Worm (Caenorhabditis elegans) whole organism, L3 larva: ENCODE measurements around the gene W08G11.5.

Experiments used
- aly-2 ChIP-seq: fragments of 150-350 bp; optimal IDR thresholded peaks from 2 replicates; lab custom pipeline; 2014; ENCODE audit warnings: missing biosample characterization, missing genetic modification characterization
- ama-1 ChIP-seq: fragments of 150-350 bp; optimal IDR thresholded peaks from 2 replicates; lab custom pipeline; 2018
- ceh-82 ChIP-seq: fragments of 150-350 bp; optimal IDR thresholded peaks from 2 replicates; lab custom pipeline; 2014; ENCODE audit warnings: missing biosample characterization, missing genetic modification characterization
- egl-27 ChIP-seq: sonication (generic microtip); optimal IDR thresholded peaks from 4 replicates; lab custom pipeline; 2017; ENCODE audit warnings: missing biosample characterization, missing genetic modification reagents, missing genetic modification characterization
- fkh-10 ChIP-seq: sonication (generic microtip); optimal IDR thresholded peaks from 2 replicates; lab custom pipeline; 2017; ENCODE audit warnings: missing biosample characterization, missing genetic modification reagents, missing genetic modification characterization
- lin-39 ChIP-seq: fragments of 150-350 bp; optimal IDR thresholded peaks from 2 replicates; lab custom pipeline; 2018; ENCODE audit warnings: missing biosample characterization, missing genetic modification reagents, missing genetic modification characterization
- mml-1 ChIP-seq: fragments of 150-350 bp; sonication (generic microtip); optimal IDR thresholded peaks from 3 replicates; lab custom pipeline; 2014; ENCODE audit warnings: missing biosample characterization, missing genetic modification characterization
- nfya-1 ChIP-seq: sonication (generic microtip); optimal IDR thresholded peaks from 2 replicates; lab custom pipeline; 2017; ENCODE audit warnings: missing genetic modification characterization, mild to moderate bottlenecking, missing compliant biosample characterization, antibody characterized with exemption, moderate library complexity; ENCODE audit not compliant: insufficient read depth
- nhr-11 ChIP-seq: fragments of 150-350 bp; optimal IDR thresholded peaks from 2 replicates; lab custom pipeline; 2014; ENCODE audit warnings: missing biosample characterization, missing genetic modification characterization
- tbx-2 ChIP-seq: sonication (generic microtip); optimal IDR thresholded peaks from 2 replicates; lab custom pipeline; 2016; ENCODE audit warnings: mild to moderate bottlenecking, missing genetic modification characterization, missing compliant biosample characterization
- unc-62 ChIP-seq: fragments of 150-350 bp; sonication (generic microtip); optimal IDR thresholded peaks from 4 replicates; lab custom pipeline; 2014; ENCODE audit warnings: missing biosample characterization, missing genetic modification reagents, missing genetic modification characterization
- ztf-4 ChIP-seq: fragments of 150-350 bp; optimal IDR thresholded peaks from 2 replicates; lab custom pipeline; 2014; ENCODE audit warnings: missing biosample characterization, missing genetic modification characterization

DNA sequence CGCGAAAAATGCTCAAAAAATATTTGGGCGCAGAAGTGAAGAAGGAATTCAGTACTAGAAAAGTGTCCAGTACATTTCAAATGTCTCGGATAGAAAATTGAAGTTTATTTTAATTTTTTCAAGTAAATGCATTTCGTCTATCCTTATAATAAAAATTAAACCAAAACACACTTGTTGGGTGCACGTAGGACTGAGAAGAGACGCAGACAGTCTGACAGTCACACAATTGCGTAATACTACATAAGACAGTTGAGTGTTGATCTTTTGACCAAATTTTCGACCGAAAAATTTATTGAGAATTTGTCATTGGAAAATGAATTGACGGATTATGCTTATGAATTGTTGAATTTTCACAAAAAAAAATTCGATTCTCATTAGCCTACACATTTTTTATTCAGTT lies 36.8 kb downstream of the W08G11.5 start, which contains the start of gene oac-7:
- no peak for TF ChIP-seq nhr-11 (tag; lab: Kevin White, UChicago)
- no peak for TF ChIP-seq ceh-82 (tag; lab: Kevin White, UChicago)
- TF ChIP-seq unc-62 (GFP tag; lab: Kevin White, UChicago): no peak
- no peak for TF ChIP-seq tbx-2 (tag; lab: Kevin White, UChicago)
- TF ChIP-seq ama-1 (lab: Kevin White, UChicago): no peak
- TF ChIP-seq fkh-10: no peak
- TF ChIP-seq egl-27 (tag; lab: Kevin White, UChicago): no peak
- no peak for TF ChIP-seq aly-2 (tag; lab: Kevin White, UChicago)
- TF ChIP-seq ztf-4 (tag; lab: Kevin White, UChicago): no peak
- TF ChIP-seq nfya-1: no peak
- no peak for TF ChIP-seq mml-1 (tag; lab: Kevin White, UChicago)
- TF ChIP-seq lin-39 (tag; lab: Kevin White, UChicago): no peak
